Worm (Caenorhabditis elegans): ENCODE data around the gene apl-1.

ce11 chrX:5087366-5087891, 29.2 kb downstream of the apl-1 start, which contains the start of gene pnk-4:
- TF ChIP-seq ceh-82 (tag; optimal IDR thresholded peaks at IDR 0.05): no peak
- TF ChIP-seq ztf-4 (tag; optimal IDR thresholded peaks at IDR 0.05): no peak
- TF ChIP-seq zag-1 (tag; optimal IDR thresholded peaks at IDR 0.05): no peak
- no peak for TF ChIP-seq nhr-11 (tag; optimal IDR thresholded peaks at IDR 0.05)
- no peak for TF ChIP-seq nhr-28 (tag; optimal IDR thresholded peaks at IDR 0.05)
- TF ChIP-seq nhr-23 (tag; optimal IDR thresholded peaks at IDR 0.05): no peak
- no peak for TF ChIP-seq nhr-25 (tag; optimal IDR thresholded peaks at IDR 0.05)
- TF ChIP-seq pqm-1 (tag; optimal IDR thresholded peaks at IDR 0.05): peak; percentile 23
- TF ChIP-seq snpc-4 (tag; optimal IDR thresholded peaks at IDR 0.05): no peak
- no peak for TF ChIP-seq skn-1 (tag; optimal IDR thresholded peaks at IDR 0.05)
- no peak for TF ChIP-seq egl-5 (tag; optimal IDR thresholded peaks at IDR 0.05)
- no peak for TF ChIP-seq ztf-11 (tag; optimal IDR thresholded peaks at IDR 0.05)
- TF ChIP-seq unc-62 (GFP tag; optimal IDR thresholded peaks at IDR 0.05): no peak
- no peak for TF ChIP-seq egl-27 (tag; optimal IDR thresholded peaks at IDR 0.05)

Data from whole organism, L3 larva.